Fruit fly (Drosophila melanogaster) S2 (cell line): ENCODE results near the gene Snx21.

ENCODE experiments used
- CG8478 ChIP-seq: fragments of >200 bp; optimal IDR thresholded peaks from 2 replicates; lab custom pipeline; 2018
- CTCF ChIP-seq, 2 experiments: fragments of >200 bp; optimal IDR thresholded peaks; 2 replicates each; lab custom pipeline; 2018

- TF ChIP-seq CTCF (optimal IDR thresholded peaks at IDR 0.05; lab: Kevin White, UChicago): no peak
- TF ChIP-seq CG8478: no peak
These were observed 33.9 kb downstream of the Snx21 start for dm6 chr2L:2731370-2732138.
